Worm (Caenorhabditis elegans): Measurements from ENCODE around the gene ocam-1.

DNA sequence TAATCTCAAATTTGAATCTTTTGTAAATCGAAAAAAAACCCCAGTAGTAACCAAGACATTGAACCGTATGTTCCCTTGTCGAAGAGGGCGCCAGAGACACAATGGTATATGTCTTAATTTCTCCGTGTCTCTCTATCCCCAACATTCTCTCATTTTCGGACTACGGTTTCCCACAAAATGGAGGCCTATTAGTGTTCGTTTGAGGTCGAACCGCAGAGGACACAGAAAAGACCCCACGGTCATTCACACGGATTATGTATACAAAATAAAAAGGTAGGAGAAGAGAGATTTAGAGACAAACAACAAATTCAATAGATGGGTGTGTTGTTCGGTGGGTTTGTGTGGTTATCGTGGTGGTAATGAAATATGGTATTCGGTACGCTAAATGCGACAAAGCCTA, 16.6 kb downstream of the ocam-1 start:
- TF ChIP-seq nhr-11 (tag; optimal IDR thresholded peaks at IDR 0.05): no peak
- TF ChIP-seq C34F6.9 (tag; optimal IDR thresholded peaks at IDR 0.05): no peak
- TF ChIP-seq ztf-4 (tag; optimal IDR thresholded peaks at IDR 0.05): no peak
- TF ChIP-seq sma-9 (GFP tag; optimal IDR thresholded peaks at IDR 0.05): no peak
- TF ChIP-seq sma-9 (tag; optimal IDR thresholded peaks at IDR 0.05): no peak

Measured in whole organism, L2 larva.